Worm (Caenorhabditis elegans): ENCODE results near the gene vps-36.

ce11 chrV:10975091-10975490 is 14.6 kb upstream of the vps-36 start:
- TF ChIP-seq lin-39 (tag; optimal IDR thresholded peaks at IDR 0.05) (no peak), nhr-237 (tag; optimal IDR thresholded peaks at IDR 0.05) (no peak), ama-1 (optimal IDR thresholded peaks at IDR 0.05) (no peak), nhr-28 (tag; optimal IDR thresholded peaks at IDR 0.05) (no peak), daf-12 (tag; optimal IDR thresholded peaks at IDR 0.05) (no peak), nhr-12 (tag; optimal IDR thresholded peaks at IDR 0.05) (no peak)

All from whole organism, L3 larva.